Fruit fly (Drosophila melanogaster) whole organism, embryonic: Measurements from ENCODE around the gene CG12521.

Source experiments
- Ada2b ChIP-seq: fragments of 200-800 bp; sonication (Bioruptor generic); IDR thresholded peaks from 2 replicates; pipeline ENCODE4 v1.3.6; 2022; ENCODE audit warnings: missing biosample characterization, missing genetic modification characterization
- Asciz ChIP-seq: fragments of 200-800 bp; sonication (Bioruptor generic); optimal IDR thresholded peaks from 2 replicates; lab custom pipeline; 2017; ENCODE audit warnings: missing biosample characterization, mild to moderate bottlenecking, missing genetic modification characterization, missing genetic modification reagents
- BEAF-32 ChIP-seq: fragments of 200-800 bp; sonication (Bioruptor generic); optimal IDR thresholded peaks from 3 replicates; lab custom pipeline; 2017; ENCODE audit warnings: missing biosample characterization, missing genetic modification characterization, mild to moderate bottlenecking, moderate library complexity, missing genetic modification reagents
- CG10147 ChIP-seq: fragments of 200-800 bp; sonication (Bioruptor generic); optimal IDR thresholded peaks from 2 replicates; lab custom pipeline; 2019; ENCODE audit warnings: missing biosample characterization, mild to moderate bottlenecking, missing genetic modification characterization, moderate library complexity
- CG1024 ChIP-seq: fragments of 200-800 bp; sonication (Bioruptor generic); IDR thresholded peaks from 2 replicates; pipeline ENCODE4 v1.3.6; 2022; ENCODE audit warnings: missing biosample characterization, missing genetic modification characterization
- CG10431 ChIP-seq: fragments of 200-800 bp; sonication (Bioruptor generic); optimal IDR thresholded peaks from 3 replicates; lab custom pipeline; 2018; ENCODE audit warnings: missing biosample characterization, mild to moderate bottlenecking, missing genetic modification characterization
- CG10565 ChIP-seq: fragments of 200-800 bp; sonication (Bioruptor generic); optimal IDR thresholded peaks from 3 replicates; lab custom pipeline; 2016; ENCODE audit warnings: missing biosample characterization, mild to moderate bottlenecking, missing genetic modification characterization
- CG11695 ChIP-seq: fragments of 200-800 bp; sonication (Bioruptor generic); IDR thresholded peaks from 3 replicates; pipeline ENCODE4 v1.3.6; 2022; ENCODE audit warnings: missing biosample characterization, missing genetic modification characterization
- CG12104 ChIP-seq: fragments of 200-800 bp; sonication (Bioruptor generic); optimal IDR thresholded peaks from 3 replicates; lab custom pipeline; 2016; ENCODE audit warnings: missing biosample characterization, missing genetic modification characterization
- CG12769 ChIP-seq: fragments of 200-800 bp; sonication (Bioruptor generic); optimal IDR thresholded peaks from 2 replicates; lab custom pipeline; 2019; ENCODE audit warnings: missing biosample characterization, mild to moderate bottlenecking, missing genetic modification characterization, moderate library complexity
- CG13296 ChIP-seq: fragments of 200-800 bp; sonication (Bioruptor generic); optimal IDR thresholded peaks from 3 replicates; lab custom pipeline; 2018; ENCODE audit warnings: missing biosample characterization, mild to moderate bottlenecking, missing genetic modification characterization
- CG14441 ChIP-seq: fragments of 200-800 bp; sonication (Bioruptor generic); IDR thresholded peaks from 2 replicates; pipeline ENCODE4 v1.3.6; 2022; ENCODE audit warnings: missing biosample characterization, missing genetic modification characterization
- CG14667 ChIP-seq: fragments of 200-800 bp; sonication (Bioruptor generic); IDR thresholded peaks from 2 replicates; pipeline ENCODE4 v1.3.6; 2022; ENCODE audit warnings: missing biosample characterization, missing genetic modification characterization
- CG2199 ChIP-seq: fragments of 200-800 bp; sonication (Bioruptor generic); IDR thresholded peaks from 3 replicates; pipeline ENCODE4 v1.3.6; 2022; ENCODE audit warnings: missing biosample characterization, missing genetic modification characterization
- CG32772 ChIP-seq: fragments of 200-800 bp; sonication (Bioruptor generic); IDR thresholded peaks from 2 replicates; pipeline ENCODE4 v1.3.6; 2022; ENCODE audit warnings: missing biosample characterization, missing genetic modification characterization
- CG4360 ChIP-seq: fragments of 200-800 bp; sonication (Bioruptor generic); IDR thresholded peaks from 2 replicates; pipeline ENCODE4 v1.3.6; 2022; ENCODE audit warnings: missing biosample characterization, missing genetic modification characterization
- CG4404 ChIP-seq: fragments of 200-800 bp; sonication (Bioruptor generic); IDR thresholded peaks from 2 replicates; pipeline ENCODE4 v1.3.6; 2022; ENCODE audit warnings: missing biosample characterization, missing genetic modification characterization
- CG6272 ChIP-seq: fragments of 200-800 bp; sonication (Bioruptor generic); IDR thresholded peaks from 2 replicates; pipeline ENCODE4 v1.3.6; 2022; ENCODE audit warnings: missing biosample characterization, missing genetic modification characterization
- CG7271 ChIP-seq: fragments of 200-800 bp; sonication (Bioruptor generic); optimal IDR thresholded peaks from 2 replicates; lab custom pipeline; 2018; ENCODE audit warnings: missing biosample characterization, mild to moderate bottlenecking, missing genetic modification characterization, moderate library complexity
- CG8290 ChIP-seq, 3 experiments: fragments of 200-800 bp; sonication (Bioruptor generic); optimal IDR thresholded peaks; 2 replicates each; lab custom pipeline; 2016 to 2019; ENCODE audit warnings: missing biosample characterization in 3 of 3, missing genetic modification characterization in 3 of 3, mild to moderate bottlenecking in 2 of 3, moderate library complexity in 1 of 3
- CTCF ChIP-seq: fragments of 200-800 bp; sonication (Bioruptor generic); optimal IDR thresholded peaks from 2 replicates; lab custom pipeline; 2017; ENCODE audit warnings: missing biosample characterization, mild to moderate bottlenecking, missing genetic modification characterization, moderate library complexity
- Dll ChIP-seq: fragments of 200-800 bp; sonication (Bioruptor generic); IDR thresholded peaks from 4 replicates; pipeline ENCODE4 v1.3.6; 2022; ENCODE audit warnings: missing biosample characterization, missing genetic modification characterization; ENCODE audit not compliant: partially characterized antibody
- E2f2 ChIP-seq: fragments of 200-800 bp; sonication (Bioruptor generic); IDR thresholded peaks from 2 replicates; pipeline ENCODE4 v1.3.6; 2022; ENCODE audit warnings: missing biosample characterization, missing genetic modification characterization
- ERR ChIP-seq: fragments of 200-800 bp; sonication (Bioruptor generic); optimal IDR thresholded peaks from 2 replicates; lab custom pipeline; 2016; ENCODE audit warnings: missing biosample characterization, missing genetic modification characterization
- GATAe ChIP-seq: fragments of 200-800 bp; sonication (Bioruptor generic); conservative IDR thresholded peaks from 2 replicates; pipeline ENCODE4 v1.3.6; 2022; ENCODE audit warnings: missing biosample characterization, missing genetic modification characterization
- Med ChIP-seq: fragments of 200-800 bp; sonication (Bioruptor generic); peaks from one replicate; lab custom pipeline; 2016; ENCODE audit warnings: missing biosample characterization, missing genetic modification characterization, mild to moderate bottlenecking, inconsistent platforms, moderate library complexity
- Nf-YA ChIP-seq: fragments of 200-800 bp; sonication (Bioruptor generic); IDR thresholded peaks from 2 replicates; pipeline ENCODE4 v1.3.6; 2022; ENCODE audit warnings: missing biosample characterization, missing genetic modification characterization
- Stat92E ChIP-seq, 3 experiments: fragments of >200 bp in 2 of 3; fragments of 200-800 bp in 1 of 3; sonication (Bioruptor generic) in 1 of 3; optimal IDR thresholded peaks; 2 replicates each; lab custom pipeline; 2017 to 2019; ENCODE audit warnings: missing biosample characterization in 3 of 3, missing genetic modification characterization in 3 of 3, mild to moderate bottlenecking in 1 of 3, moderate library complexity in 1 of 3
- ab ChIP-seq: fragments of 200-800 bp; sonication (Bioruptor generic); optimal IDR thresholded peaks from 2 replicates; lab custom pipeline; 2016; ENCODE audit warnings: missing biosample characterization, missing genetic modification characterization
- br ChIP-seq: fragments of >200 bp; optimal IDR thresholded peaks from 2 replicates; lab custom pipeline; 2017
- chn ChIP-seq: fragments of 200-800 bp; sonication (Bioruptor generic); optimal IDR thresholded peaks from 2 replicates; lab custom pipeline; 2016; ENCODE audit warnings: missing biosample characterization, missing genetic modification characterization
- da ChIP-seq: fragments of 200-800 bp; sonication (Bioruptor generic); optimal IDR thresholded peaks from 2 replicates; lab custom pipeline; 2016; ENCODE audit warnings: missing biosample characterization, missing genetic modification characterization
- dmrt11E ChIP-seq: fragments of 200-800 bp; sonication (Bioruptor generic); optimal IDR thresholded peaks from 3 replicates; lab custom pipeline; 2018; ENCODE audit warnings: missing biosample characterization, mild to moderate bottlenecking, missing genetic modification characterization, moderate library complexity
- dysf ChIP-seq: fragments of 200-800 bp; sonication (Bioruptor generic); IDR thresholded peaks from 3 replicates; pipeline ENCODE4 v1.3.6; 2022; ENCODE audit warnings: missing biosample characterization, missing genetic modification characterization
- ftz-f1 ChIP-seq: fragments of 200-800 bp; sonication (Bioruptor generic); optimal IDR thresholded peaks from 2 replicates; lab custom pipeline; 2016; ENCODE audit warnings: missing biosample characterization, missing genetic modification characterization
- gem ChIP-seq: fragments of 200-800 bp; sonication (Bioruptor generic); optimal IDR thresholded peaks from 2 replicates; lab custom pipeline; 2019; ENCODE audit warnings: missing biosample characterization, mild to moderate bottlenecking, missing genetic modification characterization, moderate library complexity
- gt ChIP-seq: fragments of 200-800 bp; sonication (Bioruptor generic); IDR thresholded peaks from 2 replicates; pipeline ENCODE4 v1.3.6; 2022; ENCODE audit warnings: missing biosample characterization, missing genetic modification characterization
- her ChIP-seq: fragments of 200-800 bp; sonication (Bioruptor generic); optimal IDR thresholded peaks from 2 replicates; lab custom pipeline; 2016; ENCODE audit warnings: missing biosample characterization, missing genetic modification characterization
- hkb ChIP-seq, 2 experiments: fragments of 200-800 bp in 1 of 2; fragments of >200 bp in 1 of 2; sonication (Bioruptor generic) in 1 of 2; IDR thresholded peaks in 1 of 2; optimal IDR thresholded peaks in 1 of 2; 2 replicates each; pipeline versions ENCODE4 v1.3.6 to Lab custom; 2017 to 2022; ENCODE audit warnings: missing biosample characterization in 1 of 2, missing genetic modification characterization in 1 of 2
- lbe ChIP-seq: fragments of 200-800 bp; sonication (Bioruptor generic); optimal IDR thresholded peaks from 2 replicates; lab custom pipeline; 2016; ENCODE audit warnings: missing biosample characterization, mild to moderate bottlenecking, missing genetic modification characterization
- nerfin-1 ChIP-seq: fragments of 200-800 bp; sonication (Bioruptor generic); optimal IDR thresholded peaks from 3 replicates; lab custom pipeline; 2019; ENCODE audit warnings: missing biosample characterization, mild to moderate bottlenecking, missing genetic modification characterization, moderate library complexity
- nom ChIP-seq: fragments of 200-800 bp; sonication (Bioruptor generic); optimal IDR thresholded peaks from 2 replicates; lab custom pipeline; 2017; ENCODE audit warnings: missing biosample characterization, missing genetic modification characterization, mild to moderate bottlenecking, moderate library complexity, missing genetic modification reagents
- pfk ChIP-seq: fragments of 200-800 bp; sonication (Bioruptor generic); optimal IDR thresholded peaks from 2 replicates; lab custom pipeline; 2018; ENCODE audit warnings: missing biosample characterization, mild to moderate bottlenecking, missing genetic modification characterization, moderate library complexity
- pros ChIP-seq: fragments of 200-800 bp; sonication (Bioruptor generic); optimal IDR thresholded peaks from 3 replicates; lab custom pipeline; 2019; ENCODE audit warnings: missing biosample characterization, mild to moderate bottlenecking, missing genetic modification characterization, moderate library complexity
- tap ChIP-seq: fragments of 200-800 bp; optimal IDR thresholded peaks from 3 replicates; lab custom pipeline; 2019; ENCODE audit warnings: missing biosample characterization, mild to moderate bottlenecking, missing genetic modification characterization, moderate library complexity
- tll ChIP-seq, 2 experiments: fragments of 200-800 bp in 1 of 2; fragments of >200 bp in 1 of 2; sonication (Bioruptor generic) in 1 of 2; optimal IDR thresholded peaks; 2 replicates each; lab custom pipeline; 2017 to 2019; ENCODE audit warnings: missing biosample characterization in 2 of 2, missing genetic modification characterization in 2 of 2, mild to moderate bottlenecking in 1 of 2, moderate library complexity in 1 of 2
- trem ChIP-seq: fragments of 200-800 bp; optimal IDR thresholded peaks from 3 replicates; lab custom pipeline; 2019; ENCODE audit warnings: missing biosample characterization, mild to moderate bottlenecking, missing genetic modification characterization, moderate library complexity
- twi ChIP-seq: fragments of 200-800 bp; optimal IDR thresholded peaks from 2 replicates; lab custom pipeline; 2019; ENCODE audit warnings: missing biosample characterization, mild to moderate bottlenecking, missing genetic modification characterization, moderate library complexity

Gene CG12521

DNA sequence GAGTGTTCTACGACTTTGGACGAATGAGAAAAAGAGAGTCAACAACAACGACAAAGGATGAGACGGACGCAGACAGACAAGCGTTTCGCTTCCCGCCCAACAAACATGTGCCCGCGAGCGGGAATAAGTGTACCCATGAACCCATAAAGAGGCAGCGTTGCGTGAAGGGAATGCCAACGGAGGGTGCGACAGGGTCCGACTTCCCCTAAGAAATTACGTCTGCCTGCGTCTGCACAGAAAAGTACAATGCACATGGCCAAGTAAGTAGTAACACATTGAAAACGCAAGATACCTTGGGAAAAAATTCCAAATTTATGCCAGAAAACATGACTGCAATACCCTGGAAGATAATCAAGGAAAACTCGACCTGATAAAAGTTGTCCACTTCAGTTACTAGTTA, 16.4 kb downstream of the CG12521 start:
- TF ChIP-seq gt: no peak
- no peak for TF ChIP-seq CG32772
- TF ChIP-seq CTCF (GFP tag; lab: Kevin White, UChicago): no peak
- peak; percentile 6 for TF ChIP-seq Med (GFP tag; lab: Kevin White, UChicago)
- TF ChIP-seq GATAe (GFP tag; lab: Robert Waterston, UW): no peak
- no peak for TF ChIP-seq CG11695 (GFP tag; lab: Robert Waterston, UW)
- no peak for TF ChIP-seq gem (tag; lab: Kevin White, UChicago)
- no peak for TF ChIP-seq CG4404 (GFP tag; lab: Robert Waterston, UW)
- no peak for TF ChIP-seq chn (GFP tag; lab: Kevin White, UChicago)
- no peak for TF ChIP-seq CG10565
- TF ChIP-seq CG13296 (GFP tag; lab: Kevin White, UChicago): no peak
- TF ChIP-seq tll (GFP tag; optimal IDR thresholded peaks at IDR 0.05; lab: Kevin White, UChicago): peak in 1 of 2 experiments; percentile 71
- TF ChIP-seq nerfin-1 (tag; lab: Kevin White, UChicago): peak; percentile 15
- TF ChIP-seq pfk (GFP tag; lab: Kevin White, UChicago): no peak
- peak; percentile 58 for TF ChIP-seq pros (GFP tag; lab: Kevin White, UChicago)
- TF ChIP-seq CG2199 (GFP tag; lab: Robert Waterston, UW): peak; percentile 69; the same call in 2 of the 3 replicates
- peak; percentile 57 for TF ChIP-seq CG4360 (GFP tag; lab: Robert Waterston, UW)
- peak; percentile 85 for TF ChIP-seq twi
- no peak for TF ChIP-seq tap (tag; lab: Kevin White, UChicago)
- TF ChIP-seq her: no peak
- TF ChIP-seq, all 482 proteins: peak for 7

DNA sequence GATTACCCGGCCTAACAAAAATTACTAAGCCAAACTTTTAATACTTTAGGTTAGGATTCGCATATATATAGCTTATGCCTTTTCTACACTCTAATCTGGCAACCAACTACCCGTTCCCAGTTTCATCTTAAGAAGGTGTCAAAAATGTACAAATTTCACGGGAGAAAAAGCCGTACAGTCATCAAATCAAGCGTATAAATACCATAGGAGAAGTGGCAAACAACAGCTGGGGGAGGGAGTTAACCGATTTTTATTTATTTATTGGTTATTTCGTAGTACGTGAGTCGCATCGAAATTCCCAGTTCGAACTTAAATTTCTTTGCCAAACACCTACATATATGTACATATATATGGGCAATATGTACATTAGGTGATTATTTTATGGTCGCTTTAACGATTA, 18.9 kb downstream of the CG12521 start, which contains the start of gene CG7264:
CG7264 (plus strand) TSS at position 301 of the 400 bp plus-strand sequence.
- TF ChIP-seq E2f2 (GFP tag; lab: Robert Waterston, UW) (no peak), CG7271 (tag; lab: Kevin White, UChicago) (no peak), CG10147 (GFP tag; lab: Kevin White, UChicago) (no peak), CG14441 (no peak), dysf (GFP tag; lab: Robert Waterston, UW) (no peak), CG13296 (GFP tag; lab: Kevin White, UChicago) (no peak)
- TF ChIP-seq, all 482 proteins: peak for 0

DNA sequence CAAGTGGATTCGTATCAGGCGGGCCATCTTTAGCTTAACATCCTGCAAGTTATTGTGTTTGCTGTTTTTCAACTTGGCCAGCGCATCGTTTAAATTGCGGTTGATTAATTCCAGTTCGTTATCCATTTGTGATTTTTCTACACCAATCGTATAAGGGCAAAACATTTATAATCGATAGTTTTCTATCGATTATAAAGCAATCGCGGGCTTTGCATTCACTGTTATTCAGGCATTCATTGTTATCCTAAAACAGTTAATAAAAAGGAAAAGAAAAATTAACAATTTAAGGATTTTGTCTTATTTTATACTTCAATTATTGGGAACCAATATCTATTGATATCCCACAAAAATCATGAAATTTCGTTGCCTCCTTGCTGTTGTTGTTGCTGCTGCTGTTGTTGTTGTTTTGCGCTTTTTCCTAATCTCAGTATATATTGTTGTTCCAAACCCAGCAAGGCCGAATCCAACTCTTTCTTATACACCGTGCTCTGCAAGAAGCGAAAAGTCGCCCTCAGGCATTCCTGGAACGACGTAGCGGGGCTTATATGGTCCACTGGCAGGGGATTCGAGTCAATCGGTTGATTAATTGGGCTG, 21.9 kb downstream of the CG12521 start, which contains the start of gene CG32095:
CG32095 (minus strand) TSS at position 173 of the 594 bp plus-strand sequence.
- TF ChIP-seq ERR (GFP tag; lab: Kevin White, UChicago) (no peak), dmrt11E (no peak), nom (GFP tag; lab: Kevin White, UChicago) (peak; percentile 12), ftz-f1 (GFP tag; lab: Kevin White, UChicago) (no peak), da (no peak), ab (GFP tag; lab: Kevin White, UChicago) (no peak), BEAF-32 (GFP tag; lab: Kevin White, UChicago) (peak; percentile 80), CG14667 (GFP tag; lab: Robert Waterston, UW) (no peak), CG12769 (tag; lab: Kevin White, UChicago) (no peak), trem (tag; lab: Kevin White, UChicago) (peak; percentile 75), CG6272 (no peak), Stat92E (GFP tag; optimal IDR thresholded peaks at IDR 0.05; lab: Kevin White, UChicago) (no peak), CG1024 (GFP tag; lab: Robert Waterston, UW) (no peak), br (no peak), CG8290 (GFP tag; optimal IDR thresholded peaks at IDR 0.05; lab: Kevin White, UChicago) (no peak), CG8290 (tag; optimal IDR thresholded peaks at IDR 0.05; lab: Kevin White, UChicago) (no peak), Nf-YA (no peak), CG10431 (GFP tag; lab: Kevin White, UChicago) (no peak), Asciz (no peak), Dll (peak; percentile 88), Ada2b (GFP tag; lab: Robert Waterston, UW) (no peak), CG12104 (GFP tag; lab: Kevin White, UChicago) (no peak), lbe (GFP tag; lab: Kevin White, UChicago) (no peak), hkb (optimal IDR thresholded peaks at IDR 0.05; lab: Kevin White, UChicago) (no peak), hkb (GFP tag; IDR thresholded peaks at IDR 0.05; lab: Robert Waterston, UW) (no peak)
